Worm (Caenorhabditis elegans) whole organism, L4 larva: ENCODE data around the gene Y53G8AL.3.
A peak's percentile ranks its signal among the peaks of the same experiment; 100 is the strongest.

Experiments
- F26F4.8 ChIP-seq: fragments of 200-800 bp; sonication (Bioruptor generic); conservative IDR thresholded peaks from 2 replicates; pipeline ENCODE4 v1.3.6; 2022; ENCODE audit warnings: missing genetic modification characterization, missing compliant biosample characterization
- F49E8.2 ChIP-seq: sonication (generic microtip); optimal IDR thresholded peaks from 2 replicates; lab custom pipeline; 2016; ENCODE audit warnings: missing compliant biosample characterization, mild to moderate bottlenecking, missing genetic modification characterization, borderline replicate concordance
- R02D3.7 ChIP-seq: fragments of 150-350 bp; sonication (generic microtip); optimal IDR thresholded peaks from 3 replicates; lab custom pipeline; 2014; ENCODE audit warnings: missing biosample characterization, missing genetic modification characterization
- T20F7.1 ChIP-seq: fragments of 200-800 bp; sonication (Bioruptor generic); optimal IDR thresholded peaks from 2 replicates; lab custom pipeline; 2018; ENCODE audit warnings: mild to moderate bottlenecking, missing genetic modification characterization, missing compliant biosample characterization
- Y105C5A.15 ChIP-seq: fragments of 200-800 bp; sonication (Bioruptor generic); IDR thresholded peaks from 2 replicates; pipeline ENCODE4 v1.3.6; 2022; ENCODE audit warnings: missing genetic modification characterization, missing compliant biosample characterization
- Y48G9A.11 ChIP-seq: fragments of 200-800 bp; sonication (Bioruptor generic); IDR thresholded peaks from 2 replicates; pipeline ENCODE4 v1.3.6; 2022; ENCODE audit warnings: missing genetic modification reagents, missing genetic modification characterization, missing compliant biosample characterization
- Y5F2A.4 ChIP-seq: fragments of 200-800 bp; sonication (Bioruptor generic); optimal IDR thresholded peaks from 2 replicates; lab custom pipeline; 2018; ENCODE audit warnings: mild to moderate bottlenecking, missing genetic modification characterization, missing compliant biosample characterization
- ZK337.2 ChIP-seq: fragments of 200-800 bp; sonication (Bioruptor generic); IDR thresholded peaks from 2 replicates; pipeline ENCODE4 v1.3.6; 2022; ENCODE audit warnings: missing genetic modification reagents, missing genetic modification characterization, missing compliant biosample characterization
- ZK546.5 ChIP-seq, 2 experiments: sonication (generic microtip); optimal IDR thresholded peaks; 2 replicates each; lab custom pipeline; 2017; ENCODE audit warnings: missing biosample characterization in 2 of 2, missing genetic modification characterization in 2 of 2
- attf-4 ChIP-seq: sonication (generic microtip); optimal IDR thresholded peaks from 3 replicates; lab custom pipeline; 2017; ENCODE audit warnings: missing biosample characterization, missing genetic modification characterization
- ceh-28 ChIP-seq: fragments of 150-350 bp; optimal IDR thresholded peaks from 2 replicates; lab custom pipeline; 2014; ENCODE audit warnings: missing biosample characterization, missing genetic modification reagents, missing genetic modification characterization
- ceh-44 ChIP-seq: fragments of 200-800 bp; sonication (Bioruptor generic); IDR thresholded peaks from 2 replicates; pipeline ENCODE4 v1.3.6; 2022; ENCODE audit warnings: missing genetic modification reagents, missing genetic modification characterization, missing compliant biosample characterization
- ces-1 ChIP-seq: fragments of 150-350 bp; sonication (generic microtip); optimal IDR thresholded peaks from 4 replicates; lab custom pipeline; 2014; ENCODE audit warnings: missing biosample characterization, missing genetic modification reagents, missing genetic modification characterization
- cey-2 ChIP-seq: sonication (generic microtip); optimal IDR thresholded peaks from 3 replicates; lab custom pipeline; 2017; ENCODE audit warnings: missing genetic modification characterization, mild to moderate bottlenecking, missing compliant biosample characterization, antibody characterized with exemption, borderline replicate concordance; ENCODE audit not compliant: insufficient read depth
- daf-16 ChIP-seq, 3 experiments: sonication (generic microtip); optimal IDR thresholded peaks; 2 replicates each; lab custom pipeline; 2016 to 2017; ENCODE audit warnings: missing genetic modification characterization in 3 of 3, missing genetic modification reagents in 3 of 3, mild to moderate bottlenecking in 2 of 3, missing compliant biosample characterization in 2 of 3, missing biosample characterization in 1 of 3, moderate library complexity in 1 of 3
- daf-19 ChIP-seq: fragments of 200-800 bp; sonication (Bioruptor generic); conservative IDR thresholded peaks from 2 replicates; pipeline ENCODE4 v1.3.6; 2022; ENCODE audit warnings: missing genetic modification characterization, missing compliant biosample characterization
- dmd-9 ChIP-seq: fragments of 200-800 bp; sonication (Bioruptor generic); IDR thresholded peaks from 2 replicates; pipeline ENCODE4 v1.3.6; 2022; ENCODE audit warnings: missing genetic modification reagents, missing genetic modification characterization, missing compliant biosample characterization
- dpl-1 ChIP-seq: fragments of 150-350 bp; optimal IDR thresholded peaks from 2 replicates; lab custom pipeline; 2014; ENCODE audit warnings: missing biosample characterization, missing genetic modification reagents, missing genetic modification characterization
- duxl-1 ChIP-seq: sonication (generic microtip); optimal IDR thresholded peaks from 2 replicates; lab custom pipeline; 2016; ENCODE audit warnings: mild to moderate bottlenecking, missing genetic modification characterization, moderate library complexity, missing compliant biosample characterization; ENCODE audit not compliant: poor library complexity
- egl-27 ChIP-seq: sonication (generic microtip); optimal IDR thresholded peaks from 3 replicates; lab custom pipeline; 2017; ENCODE audit warnings: missing biosample characterization, missing genetic modification reagents, missing genetic modification characterization
- fkh-10 ChIP-seq: fragments of 150-350 bp; optimal IDR thresholded peaks from 2 replicates; lab custom pipeline; 2014; ENCODE audit warnings: missing biosample characterization, missing genetic modification reagents, missing genetic modification characterization
- fos-1 ChIP-seq: fragments of 150-350 bp; optimal IDR thresholded peaks from 2 replicates; lab custom pipeline; 2014; ENCODE audit warnings: missing biosample characterization, missing genetic modification characterization
- gei-8 ChIP-seq: fragments of 200-800 bp; sonication (Bioruptor generic); optimal IDR thresholded peaks from 2 replicates; lab custom pipeline; 2018; ENCODE audit warnings: mild to moderate bottlenecking, missing genetic modification characterization, missing compliant biosample characterization
- hlh-30 ChIP-seq: sonication (generic microtip); optimal IDR thresholded peaks from 2 replicates; lab custom pipeline; 2017; ENCODE audit warnings: antibody characterized with exemption, mild to moderate bottlenecking, missing genetic modification characterization, missing compliant biosample characterization; ENCODE audit not compliant: insufficient read depth
- jun-1 ChIP-seq: fragments of 150-350 bp; optimal IDR thresholded peaks from 2 replicates; lab custom pipeline; 2014; ENCODE audit warnings: missing biosample characterization, missing genetic modification reagents, missing genetic modification characterization
- lim-7 ChIP-seq: fragments of 200-800 bp; sonication (Bioruptor generic); IDR thresholded peaks from 2 replicates; pipeline ENCODE4 v1.3.6; 2022; ENCODE audit warnings: missing genetic modification characterization, missing compliant biosample characterization
- lin-1 ChIP-seq: fragments of 200-800 bp; sonication (Bioruptor generic); IDR thresholded peaks from 2 replicates; pipeline ENCODE4 v1.3.6; 2022; ENCODE audit warnings: missing genetic modification reagents, missing genetic modification characterization, missing compliant biosample characterization
- lin-13 ChIP-seq: fragments of 150-350 bp; optimal IDR thresholded peaks from 2 replicates; lab custom pipeline; 2014; ENCODE audit warnings: missing biosample characterization, missing genetic modification reagents, missing genetic modification characterization
- lin-29 ChIP-seq: fragments of 200-800 bp; sonication (Bioruptor generic); IDR thresholded peaks from 2 replicates; pipeline ENCODE4 v1.3.6; 2022; ENCODE audit warnings: missing genetic modification reagents, missing genetic modification characterization, missing compliant biosample characterization
- lin-39 ChIP-seq: fragments of 150-350 bp; optimal IDR thresholded peaks from 2 replicates; lab custom pipeline; 2014; ENCODE audit warnings: missing biosample characterization, missing genetic modification reagents, missing genetic modification characterization
- lir-3 ChIP-seq: sonication (generic microtip); optimal IDR thresholded peaks from 2 replicates; lab custom pipeline; 2016; ENCODE audit warnings: mild to moderate bottlenecking, missing genetic modification characterization, missing compliant biosample characterization
- madf-5 ChIP-seq, 2 experiments: fragments of 200-800 bp; sonication (Bioruptor generic); IDR thresholded peaks; 2 replicates each; pipeline ENCODE4 v1.3.6; 2022; ENCODE audit warnings: missing compliant biosample characterization in 2 of 2, missing genetic modification characterization in 2 of 2
- madf-9 ChIP-seq: fragments of 200-800 bp; sonication (Bioruptor generic); conservative IDR thresholded peaks from 2 replicates; pipeline ENCODE4 v1.3.6; 2022; ENCODE audit warnings: missing genetic modification reagents, missing genetic modification characterization, missing compliant biosample characterization
- mep-1 ChIP-seq: fragments of 150-350 bp; sonication (generic microtip); optimal IDR thresholded peaks from 3 replicates; lab custom pipeline; 2014; ENCODE audit warnings: missing biosample characterization, missing genetic modification characterization
- mxl-2 ChIP-seq: fragments of 200-800 bp; sonication (Bioruptor generic); conservative IDR thresholded peaks from 2 replicates; pipeline ENCODE4 v1.3.6; 2022; ENCODE audit warnings: missing genetic modification reagents, missing genetic modification characterization, missing compliant biosample characterization
- nhr-10 ChIP-seq: fragments of 150-350 bp; optimal IDR thresholded peaks from 2 replicates; lab custom pipeline; 2014; ENCODE audit warnings: missing biosample characterization, missing genetic modification characterization
- nhr-11 ChIP-seq: fragments of 150-350 bp; optimal IDR thresholded peaks from 2 replicates; lab custom pipeline; 2014; ENCODE audit warnings: missing biosample characterization, missing genetic modification characterization
- nhr-111 ChIP-seq: fragments of 200-800 bp; sonication (Bioruptor generic); optimal IDR thresholded peaks from 2 replicates; lab custom pipeline; 2018; ENCODE audit warnings: mild to moderate bottlenecking, missing genetic modification characterization, missing compliant biosample characterization
- nhr-237 ChIP-seq: sonication (generic microtip); optimal IDR thresholded peaks from 2 replicates; lab custom pipeline; 2017; ENCODE audit warnings: missing biosample characterization, missing genetic modification characterization
- nhr-41 ChIP-seq: fragments of 200-800 bp; sonication (Bioruptor generic); IDR thresholded peaks from 2 replicates; pipeline ENCODE4 v1.3.6; 2022; ENCODE audit warnings: missing genetic modification reagents, missing genetic modification characterization, missing compliant biosample characterization
- nhr-77 ChIP-seq: fragments of 150-350 bp; optimal IDR thresholded peaks from 2 replicates; lab custom pipeline; 2014; ENCODE audit warnings: missing biosample characterization, missing genetic modification characterization
- pha-4 ChIP-seq, 2 experiments: fragments of 150-350 bp in 1 of 2; fragments of 200-800 bp in 1 of 2; sonication (Bioruptor generic) in 1 of 2; IDR thresholded peaks in 1 of 2; optimal IDR thresholded peaks in 1 of 2; 2 replicates each; pipeline versions ENCODE4 v1.3.6 to Lab custom; 2014 to 2022; ENCODE audit warnings: missing genetic modification characterization in 2 of 2, missing genetic modification reagents in 2 of 2, missing biosample characterization in 1 of 2, missing compliant biosample characterization in 1 of 2
- php-3 ChIP-seq: fragments of 200-800 bp; sonication (Bioruptor generic); IDR thresholded peaks from 2 replicates; pipeline ENCODE4 v1.3.6; 2022; ENCODE audit warnings: missing genetic modification reagents, missing genetic modification characterization, missing compliant biosample characterization
- pqm-1 ChIP-seq: sonication (generic microtip); optimal IDR thresholded peaks from 2 replicates; lab custom pipeline; 2017; ENCODE audit warnings: missing biosample characterization, missing genetic modification characterization
- set-16 ChIP-seq: fragments of 200-800 bp; sonication (Bioruptor generic); IDR thresholded peaks from 2 replicates; pipeline ENCODE4 v1.3.6; 2022; ENCODE audit warnings: missing genetic modification reagents, missing genetic modification characterization, missing compliant biosample characterization
- skn-1 ChIP-seq: fragments of 150-350 bp; optimal IDR thresholded peaks from 2 replicates; lab custom pipeline; 2014; ENCODE audit warnings: missing biosample characterization, missing genetic modification characterization
- tag-97 ChIP-seq: fragments of 200-800 bp; sonication (Bioruptor generic); IDR thresholded peaks from 2 replicates; pipeline ENCODE4 v1.3.6; 2022; ENCODE audit warnings: missing genetic modification characterization, missing compliant biosample characterization
- unc-39 ChIP-seq: sonication (generic microtip); optimal IDR thresholded peaks from 2 replicates; lab custom pipeline; 2017; ENCODE audit warnings: missing biosample characterization, missing genetic modification characterization
- zag-1 ChIP-seq: fragments of 150-350 bp; optimal IDR thresholded peaks from 2 replicates; lab custom pipeline; 2014; ENCODE audit warnings: missing biosample characterization, missing genetic modification characterization
- zfp-2 ChIP-seq: sonication (generic microtip); optimal IDR thresholded peaks from 2 replicates; lab custom pipeline; 2016; ENCODE audit warnings: mild to moderate bottlenecking, missing genetic modification characterization, missing compliant biosample characterization
- zip-11 ChIP-seq: fragments of 200-800 bp; sonication (Bioruptor generic); IDR thresholded peaks from 2 replicates; pipeline ENCODE4 v1.3.6; 2022; ENCODE audit warnings: missing genetic modification characterization, missing compliant biosample characterization

The Y53G8AL.3 gene

ce11 chrIII:3279304-3279703, 26.4 kb upstream of the Y53G8AL.3 start (continued):
- TF ChIP-seq daf-16 (GFP tag; optimal IDR thresholded peaks at IDR 0.05; lab: Kevin White, UChicago), result peak in 1 of 2 experiments; percentile 18
- TF ChIP-seq daf-16 (tag; optimal IDR thresholded peaks at IDR 0.05; lab: Kevin White, UChicago), result peak; percentile 51
- no peak for TF ChIP-seq gei-8
- TF ChIP-seq nhr-237 (tag; lab: Kevin White, UChicago), result no peak
- no peak for TF ChIP-seq zag-1 (tag; lab: Kevin White, UChicago)
- TF ChIP-seq madf-9 (GFP tag; lab: Robert Waterston, UW), result no peak
- TF ChIP-seq jun-1 (tag; lab: Kevin White, UChicago), result peak; percentile 27
- TF ChIP-seq mxl-2 (GFP tag; lab: Robert Waterston, UW), result no peak
- no peak for TF ChIP-seq R02D3.7
- TF ChIP-seq zip-11, result no peak
- TF ChIP-seq unc-39 (tag; lab: Kevin White, UChicago), result no peak
- TF ChIP-seq zfp-2 (tag; lab: Kevin White, UChicago), result no peak
- no peak for TF ChIP-seq T20F7.1 (GFP tag; lab: Kevin White, UChicago)
- no peak for TF ChIP-seq ceh-28 (tag; lab: Kevin White, UChicago)
- TF ChIP-seq dmd-9 (GFP tag; lab: Robert Waterston, UW), result no peak
- TF ChIP-seq ZK337.2 (GFP tag; lab: Robert Waterston, UW), result no peak
- TF ChIP-seq nhr-10, result no peak
- no peak for TF ChIP-seq F26F4.8
- no peak for TF ChIP-seq daf-19 (GFP tag; lab: Robert Waterston, UW)
- no peak for TF ChIP-seq cey-2
- TF ChIP-seq tag-97 (GFP tag; lab: Robert Waterston, UW), result no peak
- TF ChIP-seq Y48G9A.11 (GFP tag; lab: Robert Waterston, UW), result no peak
- TF ChIP-seq attf-4, result no peak
- TF ChIP-seq dpl-1 (GFP tag; lab: Kevin White, UChicago), result peak; percentile 59
- TF ChIP-seq duxl-1, result no peak
- TF ChIP-seq skn-1, result no peak
- no peak for TF ChIP-seq ZK546.5 (tag; optimal IDR thresholded peaks at IDR 0.05; lab: Kevin White, UChicago)
- 0 out of 2 replicates have a peak, but pooled peaks have one; percentile 23 for TF ChIP-seq lin-29
- TF ChIP-seq nhr-41 (GFP tag; lab: Robert Waterston, UW), result no peak
- TF ChIP-seq lim-7 (GFP tag; lab: Robert Waterston, UW), result no peak
- no peak for TF ChIP-seq fos-1 (tag; lab: Kevin White, UChicago)
- TF ChIP-seq Y5F2A.4 (GFP tag; lab: Kevin White, UChicago), result no peak
- TF ChIP-seq madf-5 (GFP tag; IDR thresholded peaks at IDR 0.05; lab: Robert Waterston, UW), result no peak
- no peak for TF ChIP-seq fkh-10 (GFP tag; lab: Kevin White, UChicago)
- no peak for TF ChIP-seq egl-27 (tag; lab: Kevin White, UChicago)
- TF ChIP-seq F49E8.2, result no peak
- no peak for TF ChIP-seq lin-1
- TF ChIP-seq nhr-111 (GFP tag; lab: Kevin White, UChicago), result no peak
- TF ChIP-seq mep-1 (tag; lab: Kevin White, UChicago), result peak; percentile 84
- TF ChIP-seq nhr-77 (tag; lab: Kevin White, UChicago), result peak; percentile 42
- TF ChIP-seq Y105C5A.15 (GFP tag; lab: Robert Waterston, UW), result no peak
- peak; percentile 77 for TF ChIP-seq hlh-30 (tag; lab: Kevin White, UChicago)
- TF ChIP-seq nhr-11 (tag; lab: Kevin White, UChicago), result peak; percentile 10
- TF ChIP-seq pqm-1 (tag; lab: Kevin White, UChicago), result no peak
- TF ChIP-seq lin-13 (GFP tag; lab: Kevin White, UChicago), result peak; percentile 58
- no peak for TF ChIP-seq lin-39 (tag; lab: Kevin White, UChicago)
- no peak for TF ChIP-seq ces-1 (GFP tag; lab: Kevin White, UChicago)
- TF ChIP-seq lir-3 (tag; lab: Kevin White, UChicago), result no peak
- TF ChIP-seq set-16 (GFP tag; lab: Robert Waterston, UW), result no peak
- TF ChIP-seq php-3, result no peak
- TF ChIP-seq pha-4 (GFP tag; IDR thresholded peaks at IDR 0.05; lab: Robert Waterston, UW), result peak; percentile 70
- no peak for TF ChIP-seq pha-4 (tag; optimal IDR thresholded peaks at IDR 0.05; lab: Kevin White, UChicago)
- TF ChIP-seq ceh-44 (GFP tag; lab: Robert Waterston, UW), result no peak
